Worm (Caenorhabditis elegans): ENCODE measurements around the gene Y75B7B.1.

DNA sequence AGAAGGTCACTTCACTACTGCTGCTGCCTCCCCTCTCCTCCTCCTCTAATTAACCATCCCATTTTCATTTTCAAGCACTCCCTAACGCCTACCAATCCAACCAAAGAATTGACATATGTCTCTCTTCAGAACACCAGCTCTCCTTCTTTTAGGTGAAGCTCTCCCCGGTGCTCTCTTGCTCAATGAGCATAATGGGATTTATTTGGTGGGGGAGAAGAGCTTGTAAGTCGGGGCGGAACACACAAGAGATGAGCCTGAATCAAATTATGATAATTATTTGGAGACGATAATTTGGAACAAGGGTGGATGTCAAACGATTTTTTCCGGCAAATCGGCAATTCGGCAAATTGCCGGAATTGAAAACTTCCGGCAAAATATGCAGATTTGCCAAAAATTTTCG, 17.9 kb upstream of the Y75B7B.1 start:
- no peak for TF ChIP-seq ztf-16 (tag; optimal IDR thresholded peaks at IDR 0.05)
- TF ChIP-seq fkh-10 (GFP tag; optimal IDR thresholded peaks at IDR 0.05) = no peak
- TF ChIP-seq ama-1 (optimal IDR thresholded peaks at IDR 0.05) = no peak
- no peak for TF ChIP-seq hlh-30 (tag; optimal IDR thresholded peaks at IDR 0.05; ENCODE audit: insufficient read depth)
- no peak for TF ChIP-seq ceh-18 (tag; optimal IDR thresholded peaks at IDR 0.05)
- no peak for TF ChIP-seq pha-4 (tag; optimal IDR thresholded peaks at IDR 0.05)
- no peak for TF ChIP-seq elt-2 (tag; optimal IDR thresholded peaks at IDR 0.05)
- no peak for TF ChIP-seq sox-4 (tag; optimal IDR thresholded peaks at IDR 0.05)
- no peak for TF ChIP-seq unc-86 (tag; optimal IDR thresholded peaks at IDR 0.05)
- TF ChIP-seq nhr-11 (tag; optimal IDR thresholded peaks at IDR 0.05) = no peak
- TF ChIP-seq pqm-1 (tag; optimal IDR thresholded peaks at IDR 0.05) = no peak
- TF ChIP-seq pax-1 (tag; optimal IDR thresholded peaks at IDR 0.05) = no peak

All from whole organism, late embryonic.